Worm (Caenorhabditis elegans) whole organism, midembryonic: ENCODE measurements around the gene pdhk-2.

Source experiments
- T22C8.4 ChIP-seq: fragments of 200-800 bp; sonication (Bioruptor generic); IDR thresholded peaks from 2 replicates; pipeline ENCODE4 v1.3.6; 2022; ENCODE audit warnings: missing genetic modification characterization, missing compliant biosample characterization
- flt-1 ChIP-seq: fragments of 200-800 bp; sonication (Bioruptor generic); IDR thresholded peaks from 2 replicates; pipeline ENCODE4 v1.3.6; 2022; ENCODE audit warnings: missing genetic modification characterization, missing compliant biosample characterization
- klf-2 ChIP-seq: fragments of 200-800 bp; sonication (Bioruptor generic); conservative IDR thresholded peaks from 2 replicates; pipeline ENCODE4 v1.3.6; 2022; ENCODE audit warnings: missing genetic modification reagents, missing genetic modification characterization, missing compliant biosample characterization
- ref-1 ChIP-seq: fragments of 200-800 bp; sonication (Bioruptor generic); conservative IDR thresholded peaks from 2 replicates; pipeline ENCODE4 v1.3.6; 2022; ENCODE audit warnings: missing genetic modification reagents, missing genetic modification characterization, missing compliant biosample characterization
- ztf-23 ChIP-seq: fragments of 200-800 bp; sonication (Bioruptor generic); IDR thresholded peaks from 2 replicates; pipeline ENCODE4 v1.3.6; 2022; ENCODE audit warnings: missing genetic modification reagents, missing genetic modification characterization, missing compliant biosample characterization
- ztf-29 ChIP-seq: fragments of 200-800 bp; sonication (Bioruptor generic); IDR thresholded peaks from 2 replicates; pipeline ENCODE4 v1.3.6; 2022; ENCODE audit warnings: missing genetic modification reagents, missing genetic modification characterization, missing compliant biosample characterization

DNA sequence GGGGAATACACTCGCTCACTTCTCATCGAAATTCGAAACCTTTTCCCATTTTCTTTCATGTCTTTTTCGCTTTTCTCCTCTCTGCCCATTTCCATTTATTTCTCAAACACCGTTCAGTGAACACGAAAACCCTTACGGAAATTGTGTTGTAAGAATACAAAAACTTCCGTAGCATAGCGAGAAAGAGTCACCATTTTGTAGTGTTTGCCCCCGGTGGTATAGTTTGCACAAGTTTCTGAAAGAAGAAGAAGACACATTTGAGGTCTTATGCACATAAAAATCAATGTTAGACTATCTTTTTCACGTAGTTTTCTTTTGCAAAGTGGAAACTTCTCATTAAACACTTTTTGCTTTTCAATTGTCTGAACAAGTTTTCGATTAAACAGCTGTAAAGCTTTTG, 22.1 kb downstream of the pdhk-2 start:
- TF ChIP-seq klf-2 (no peak), flt-1 (no peak), T22C8.4 (no peak), ref-1 (GFP tag; lab: Robert Waterston, UW) (no peak), ztf-23 (GFP tag; lab: Robert Waterston, UW) (no peak), ztf-29 (GFP tag; lab: Robert Waterston, UW) (no peak)
